Fruit fly (Drosophila melanogaster) whole organism, pupa: Measurements from ENCODE around the gene mRpS18C.

Experiments
- CG10348 ChIP-seq: fragments of 200-800 bp; sonication (Bioruptor generic); IDR thresholded peaks from 2 replicates; pipeline ENCODE4 v1.3.6; 2022; ENCODE audit warnings: missing biosample characterization, missing genetic modification characterization
- CG12605 ChIP-seq: fragments of 200-800 bp; sonication (Bioruptor generic); IDR thresholded peaks from 2 replicates; pipeline ENCODE4 v1.3.6; 2022; ENCODE audit warnings: missing biosample characterization, missing genetic modification characterization
- CG13204 ChIP-seq: fragments of 200-800 bp; sonication (Bioruptor generic); optimal IDR thresholded peaks from 2 replicates; lab custom pipeline; 2018; ENCODE audit warnings: missing biosample characterization, mild to moderate bottlenecking, missing genetic modification characterization, moderate library complexity
- CG14655 ChIP-seq: fragments of 200-800 bp; sonication (Bioruptor generic); optimal IDR thresholded peaks from 3 replicates; lab custom pipeline; 2017; ENCODE audit warnings: mild to moderate bottlenecking, missing biosample characterization, missing genetic modification reagents, missing genetic modification characterization
- CG15710 ChIP-seq: fragments of 200-800 bp; sonication (Bioruptor generic); optimal IDR thresholded peaks from 2 replicates; lab custom pipeline; 2018; ENCODE audit warnings: missing biosample characterization, mild to moderate bottlenecking, missing genetic modification characterization, moderate library complexity
- CG17806 ChIP-seq: fragments of 200-800 bp; sonication (Bioruptor generic); optimal IDR thresholded peaks from 2 replicates; lab custom pipeline; 2018; ENCODE audit warnings: missing biosample characterization, mild to moderate bottlenecking, missing genetic modification characterization, moderate library complexity
- CG32121 ChIP-seq: fragments of 200-800 bp; sonication (Bioruptor generic); IDR thresholded peaks from 2 replicates; pipeline ENCODE4 v1.3.6; 2022; ENCODE audit warnings: missing biosample characterization, missing genetic modification characterization
- CG34367 ChIP-seq: fragments of 200-800 bp; sonication (Bioruptor generic); optimal IDR thresholded peaks from 2 replicates; lab custom pipeline; 2018; ENCODE audit warnings: missing biosample characterization, mild to moderate bottlenecking, missing genetic modification characterization
- CG4496 ChIP-seq: fragments of 200-800 bp; sonication (Bioruptor generic); IDR thresholded peaks from 3 replicates; pipeline ENCODE4 v1.3.6; 2022; ENCODE audit warnings: missing biosample characterization, missing genetic modification characterization
- CG8159 ChIP-seq: fragments of 200-800 bp; sonication (Bioruptor generic); optimal IDR thresholded peaks from 3 replicates; lab custom pipeline; 2018; ENCODE audit warnings: missing biosample characterization, mild to moderate bottlenecking, missing genetic modification characterization, moderate library complexity
- CG8301 ChIP-seq: fragments of 200-800 bp; sonication (Bioruptor generic); optimal IDR thresholded peaks from 2 replicates; lab custom pipeline; 2018; ENCODE audit warnings: missing biosample characterization, mild to moderate bottlenecking, missing genetic modification characterization
- CG9948 ChIP-seq: fragments of 200-800 bp; sonication (Bioruptor generic); optimal IDR thresholded peaks from 2 replicates; lab custom pipeline; 2018; ENCODE audit warnings: missing biosample characterization, mild to moderate bottlenecking, missing genetic modification characterization, moderate library complexity
- D1 ChIP-seq: fragments of 200-800 bp; sonication (Bioruptor generic); optimal IDR thresholded peaks from 2 replicates; lab custom pipeline; 2018; ENCODE audit warnings: missing biosample characterization, mild to moderate bottlenecking, missing genetic modification characterization, moderate library complexity
- EcR ChIP-seq: fragments of 200-800 bp; sonication (Bioruptor generic); optimal IDR thresholded peaks from 3 replicates; lab custom pipeline; 2019; ENCODE audit warnings: missing biosample characterization, missing genetic modification characterization, mild to moderate bottlenecking, moderate library complexity, missing genetic modification reagents
- Ets98B ChIP-seq: fragments of 200-800 bp; sonication (Bioruptor generic); IDR thresholded peaks from 2 replicates; pipeline ENCODE4 v1.3.6; 2022; ENCODE audit warnings: missing biosample characterization, missing genetic modification characterization
- Pif1A ChIP-seq: fragments of 200-800 bp; sonication (Bioruptor generic); optimal IDR thresholded peaks from 3 replicates; lab custom pipeline; 2016; ENCODE audit warnings: missing biosample characterization, missing genetic modification characterization
- Pif1B ChIP-seq: fragments of 200-800 bp; sonication (Bioruptor generic); optimal IDR thresholded peaks from 3 replicates; lab custom pipeline; 2016; ENCODE audit warnings: missing biosample characterization, missing genetic modification characterization
- Snoo ChIP-seq: fragments of 200-800 bp; sonication (Bioruptor generic); optimal IDR thresholded peaks from 3 replicates; lab custom pipeline; 2017; ENCODE audit warnings: missing biosample characterization, mild to moderate bottlenecking, missing genetic modification characterization, inconsistent platforms
- fd96Ca ChIP-seq: fragments of 200-800 bp; sonication (Bioruptor generic); IDR thresholded peaks from 3 replicates; pipeline ENCODE4 v1.3.6; 2022; ENCODE audit warnings: missing biosample characterization, missing genetic modification characterization
- gl ChIP-seq: fragments of 200-800 bp; sonication (Bioruptor generic); optimal IDR thresholded peaks from 2 replicates; lab custom pipeline; 2018; ENCODE audit warnings: missing biosample characterization, mild to moderate bottlenecking, missing genetic modification characterization
- rn ChIP-seq: fragments of 200-800 bp; sonication (Bioruptor generic); IDR thresholded peaks from 2 replicates; pipeline ENCODE4 v1.3.6; 2022; ENCODE audit warnings: missing biosample characterization, missing genetic modification characterization

Gene mRpS18C

DNA sequence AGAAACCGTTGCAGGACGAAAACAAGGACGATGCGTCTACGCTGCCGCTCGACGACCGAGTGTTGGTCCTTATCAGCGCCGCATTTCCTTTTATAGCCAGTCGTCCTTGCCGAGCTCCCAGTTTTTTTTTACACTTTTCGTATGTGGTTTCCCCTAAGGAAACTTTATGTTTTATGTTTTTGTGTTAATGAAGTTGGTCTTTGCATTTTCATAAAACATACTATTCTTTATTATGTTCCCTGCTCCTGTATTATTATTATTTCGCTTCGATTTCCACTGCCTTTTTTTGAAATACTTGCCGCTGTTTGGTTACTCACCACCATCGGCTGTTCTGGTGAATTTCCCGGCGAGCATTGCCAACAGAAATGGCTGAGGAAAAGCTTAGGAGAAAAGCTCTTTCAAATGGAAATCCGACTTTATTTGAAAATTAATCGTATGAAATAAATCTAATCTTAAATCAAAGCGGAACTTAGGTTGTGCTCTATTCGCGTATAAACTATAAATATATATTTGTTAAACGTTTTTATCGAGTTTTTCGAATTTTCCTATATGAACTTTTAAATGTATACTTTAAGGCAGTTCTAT lies 19.9 kb downstream of the mRpS18C start, which contains the start of gene CG15537:
Gene CG15537, minus strand, starts transcription at position 51 of the 585 bp plus-strand sequence.
- no peak for TF ChIP-seq CG13204 (GFP tag; lab: Kevin White, UChicago)
- TF ChIP-seq CG12605 (GFP tag; lab: Robert Waterston, UW): no peak
- TF ChIP-seq CG34367 (tag; lab: Kevin White, UChicago): no peak
- no peak for TF ChIP-seq D1
- TF ChIP-seq Pif1B (GFP tag; lab: Kevin White, UChicago): no peak
- TF ChIP-seq CG4496 (GFP tag; lab: Robert Waterston, UW): no peak
- TF ChIP-seq CG9948 (tag; lab: Kevin White, UChicago): no peak
- no peak for TF ChIP-seq CG14655
- no peak for TF ChIP-seq Pif1A
- no peak for TF ChIP-seq EcR (GFP tag; lab: Kevin White, UChicago)
- TF ChIP-seq CG32121 (GFP tag; lab: Robert Waterston, UW): no peak
- TF ChIP-seq CG8301 (tag; lab: Kevin White, UChicago): no peak

dm6 chr3R:30444946-30445345 lies 21.2 kb downstream of the mRpS18C start, which contains the start of gene Osi23:
Gene Osi23, minus strand, starts transcription at chr3R:30445046.
- TF ChIP-seq fd96Ca (no peak), Ets98B (GFP tag; lab: Robert Waterston, UW) (no peak), EcR (GFP tag; lab: Kevin White, UChicago) (no peak), CG32121 (GFP tag; lab: Robert Waterston, UW) (no peak), Pif1A (no peak), CG8301 (tag; lab: Kevin White, UChicago) (no peak), CG10348 (GFP tag; lab: Robert Waterston, UW) (no peak), CG13204 (GFP tag; lab: Kevin White, UChicago) (no peak), CG12605 (GFP tag; lab: Robert Waterston, UW) (no peak), CG17806 (tag; lab: Kevin White, UChicago) (no peak), Snoo (tag; lab: Kevin White, UChicago) (no peak), CG4496 (GFP tag; lab: Robert Waterston, UW) (no peak)

- no peak for TF ChIP-seq CG34367 (tag; lab: Kevin White, UChicago)
Observed at dm6 chr3R:30449446-30449845, 25.7 kb downstream of the mRpS18C start.

- TF ChIP-seq CG9948 (tag; lab: Kevin White, UChicago) (no peak), CG32121 (GFP tag; lab: Robert Waterston, UW) (no peak), CG4496 (GFP tag; lab: Robert Waterston, UW) (peak; percentile 48; the same call in 1 of the 3 replicates), fd96Ca (peak; percentile 32; the same call in 1 of the 3 replicates), CG14655 (no peak), Ets98B (GFP tag; lab: Robert Waterston, UW) (peak; percentile 39; the same call in 1 of the 2 replicates), CG17806 (tag; lab: Kevin White, UChicago) (peak; percentile 2), CG13204 (GFP tag; lab: Kevin White, UChicago) (peak; percentile 37), EcR (GFP tag; lab: Kevin White, UChicago) (no peak), CG8159 (no peak), rn (GFP tag; lab: Robert Waterston, UW) (no peak), CG34367 (tag; lab: Kevin White, UChicago) (peak; percentile 16), D1 (no peak), CG15710 (tag; lab: Kevin White, UChicago) (no peak), Pif1A (peak; percentile 77), CG10348 (GFP tag; lab: Robert Waterston, UW) (no peak), gl (tag; lab: Kevin White, UChicago) (peak; percentile 31), CG12605 (GFP tag; lab: Robert Waterston, UW) (peak; percentile 33; the same call in 1 of the 2 replicates), Snoo (tag; lab: Kevin White, UChicago) (peak; percentile 62), CG8301 (tag; lab: Kevin White, UChicago) (no peak), Pif1B (GFP tag; lab: Kevin White, UChicago) (peak; percentile 80)
Observed at dm6 chr3R:30450224-30450623, 26.4 kb downstream of the mRpS18C start.

- no peak for TF ChIP-seq CG8301 (tag; lab: Kevin White, UChicago)
- TF ChIP-seq EcR (GFP tag; lab: Kevin White, UChicago): peak; percentile 27
Observed at dm6 chr3R:30450690-30451343, 27.0 kb downstream of the mRpS18C start.

DNA sequence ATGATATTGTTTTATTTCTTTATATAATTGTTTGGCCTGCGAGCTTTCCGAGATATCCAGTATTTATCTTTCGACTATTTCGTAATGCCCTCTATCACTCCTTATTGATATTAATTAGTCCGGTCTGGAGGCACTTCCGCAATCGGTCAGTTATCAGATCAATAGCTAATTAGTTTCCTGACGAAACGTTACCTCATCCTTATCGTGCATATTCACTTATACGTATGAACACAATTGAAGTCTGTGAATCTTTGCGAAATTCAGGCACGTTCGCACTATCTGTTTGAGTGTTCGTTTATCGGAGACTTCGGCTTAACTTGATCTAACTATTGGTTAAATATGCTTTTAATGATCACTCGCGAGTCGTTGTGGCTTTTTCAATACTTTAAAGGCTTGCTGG lies 29.5 kb downstream of the mRpS18C start:
- TF ChIP-seq fd96Ca: no peak
- no peak for TF ChIP-seq CG34367 (tag; lab: Kevin White, UChicago)
- no peak for TF ChIP-seq CG4496 (GFP tag; lab: Robert Waterston, UW)
- TF ChIP-seq D1: no peak
- no peak for TF ChIP-seq CG8159
- TF ChIP-seq Pif1B (GFP tag; lab: Kevin White, UChicago): no peak
- TF ChIP-seq CG9948 (tag; lab: Kevin White, UChicago): no peak
- no peak for TF ChIP-seq rn (GFP tag; lab: Robert Waterston, UW)
- no peak for TF ChIP-seq CG17806 (tag; lab: Kevin White, UChicago)
